Fruit fly (Drosophila melanogaster): ENCODE measurements around the gene Nepl15.

Gene Nepl15

dm6 chr3R:22740930-22741329 lies 25.0 kb downstream of the Nepl15 start, which contains the start of the genes Dcr-1 and CG6985 (continued):
- TF ChIP-seq Xbp1 (GFP tag; optimal IDR thresholded peaks at IDR 0.05), result no peak
- peak; percentile 40 for TF ChIP-seq stwl (tag; optimal IDR thresholded peaks at IDR 0.05)
- no peak for TF ChIP-seq Ets97D (GFP tag; optimal IDR thresholded peaks at IDR 0.05)
- TF ChIP-seq ham (GFP tag; IDR thresholded peaks at IDR 0.05), result no peak
- peak; percentile 29; the same call in 1 of the 3 replicates for TF ChIP-seq vnd (GFP tag; IDR thresholded peaks at IDR 0.05; ENCODE audit: partially characterized antibody)
- TF ChIP-seq CG17186 (GFP tag; optimal IDR thresholded peaks at IDR 0.05), result peak; percentile 20
- peak; percentile 33; the same call in 2 of the 3 replicates for TF ChIP-seq CG34224 (GFP tag; IDR thresholded peaks at IDR 0.05; ENCODE audit: partially characterized antibody)
- TF ChIP-seq grn (GFP tag; optimal IDR thresholded peaks at IDR 0.05), result peak; percentile 56
- no peak for TF ChIP-seq CG8924 (tag; optimal IDR thresholded peaks at IDR 0.05)
- TF ChIP-seq CG1024 (GFP tag; IDR thresholded peaks at IDR 0.05), result no peak
- 0 out of 4 replicates have a peak, but pooled peaks have one; percentile 23 for TF ChIP-seq Dll (GFP tag; IDR thresholded peaks at IDR 0.05; ENCODE audit: partially characterized antibody)
- peak; percentile 88 for TF ChIP-seq MBD-R2 (GFP tag; IDR thresholded peaks at IDR 0.05)

- TF ChIP-seq en (GFP tag; optimal IDR thresholded peaks at IDR 0.05) (no peak), CG13424 (tag; optimal IDR thresholded peaks at IDR 0.05) (no peak), ems (GFP tag; optimal IDR thresholded peaks at IDR 0.05) (no peak), CG6854 (GFP tag; optimal IDR thresholded peaks at IDR 0.05) (no peak), CHES-1-like (GFP tag; optimal IDR thresholded peaks at IDR 0.05) (no peak), CG11093 (GFP tag; IDR thresholded peaks at IDR 0.05) (no peak), CG12236 (GFP tag; optimal IDR thresholded peaks at IDR 0.05) (no peak), btn (GFP tag; optimal IDR thresholded peaks at IDR 0.05) (no peak), CG11085 (GFP tag; IDR thresholded peaks at IDR 0.05) (no peak), CG7556 (GFP tag; optimal IDR thresholded peaks at IDR 0.05) (no peak)
Measured at dm6 chr3R:22733751-22734150, 32.2 kb downstream of the Nepl15 start, which contains the start of gene Takl2. Gene Takl2 (minus strand): TSS chr3R:22733851.

dm6 chr3R:22732995-22733394 lies 33.0 kb downstream of the Nepl15 start:
- TF ChIP-seq CG11456 (GFP tag; IDR thresholded peaks at IDR 0.05) (no peak), CTCF (GFP tag; optimal IDR thresholded peaks at IDR 0.05) (no peak), cg (GFP tag; optimal IDR thresholded peaks at IDR 0.05) (peak; percentile 53), Trl (optimal IDR thresholded peaks at IDR 0.05) (peak; percentile 58 to 66), Trl (GFP tag; optimal IDR thresholded peaks at IDR 0.05) (no peak), CG17361 (GFP tag; IDR thresholded peaks at IDR 0.05) (no peak), CG12155 (GFP tag; optimal IDR thresholded peaks at IDR 0.05) (no peak), tna (GFP tag; IDR thresholded peaks at IDR 0.05; ENCODE audit: partially characterized antibody) (0 out of 2 replicates have a peak, but pooled peaks have one; percentile 17), bigmax (GFP tag; optimal IDR thresholded peaks at IDR 0.05) (no peak), luna (GFP tag; optimal IDR thresholded peaks at IDR 0.05) (no peak), Mad (GFP tag; optimal IDR thresholded peaks at IDR 0.05) (no peak)

- TF ChIP-seq lmd (GFP tag; IDR thresholded peaks at IDR 0.05) (peak; percentile 37), Oli (tag; optimal IDR thresholded peaks at IDR 0.05) (peak; percentile 7), CG17829 (tag; optimal IDR thresholded peaks at IDR 0.05) (no peak), CG13624 (GFP tag; optimal IDR thresholded peaks at IDR 0.05) (peak; percentile 2), CG13424 (tag; optimal IDR thresholded peaks at IDR 0.05) (no peak), Spps (tag; optimal IDR thresholded peaks at IDR 0.05) (no peak), stc (GFP tag; IDR thresholded peaks at IDR 0.05) (peak; percentile 66), Atf6 (GFP tag; IDR thresholded peaks at IDR 0.05) (no peak), CG7372 (GFP tag; IDR thresholded peaks at IDR 0.05) (no peak), CG14014 (GFP tag; IDR thresholded peaks at IDR 0.05) (no peak), Rfx (GFP tag; IDR thresholded peaks at IDR 0.05) (peak; percentile 53), Xrp1 (GFP tag; IDR thresholded peaks at IDR 0.05) (peak; percentile 61; the same call in 1 of the 2 replicates), Antp (GFP tag; optimal IDR thresholded peaks at IDR 0.05) (no peak), sens (GFP tag) (peak; percentile 22), CG30431 (GFP tag; optimal IDR thresholded peaks at IDR 0.05) (no peak), CG17359 (tag; optimal IDR thresholded peaks at IDR 0.05) (peak; percentile 13), ind (GFP tag; optimal IDR thresholded peaks at IDR 0.05) (no peak), CG31224 (GFP tag; IDR thresholded peaks at IDR 0.05) (0 out of 2 replicates have a peak, but pooled peaks have one; percentile 12), ro (GFP tag; IDR thresholded peaks at IDR 0.05) (no peak)
Measured at dm6 chr3R:22727857-22728256, 38.1 kb downstream of the Nepl15 start.
